Fruit fly (Drosophila melanogaster) whole organism, adult: ENCODE results near the gene PDCD-5.

ENCODE experiments used
- CG11617 ChIP-seq: fragments of 200-800 bp; sonication (Bioruptor generic); optimal IDR thresholded peaks from 2 replicates; lab custom pipeline; 2017; ENCODE audit warnings: mild to moderate bottlenecking, missing biosample characterization, missing genetic modification reagents, missing genetic modification characterization
- CG12768 ChIP-seq: fragments of 200-800 bp; sonication (Bioruptor generic); optimal IDR thresholded peaks from 2 replicates; lab custom pipeline; 2017; ENCODE audit warnings: missing biosample characterization, missing genetic modification characterization, mild to moderate bottlenecking, moderate library complexity, missing genetic modification reagents
- CG14711 ChIP-seq: fragments of 200-800 bp; sonication (Bioruptor generic); optimal IDR thresholded peaks from 2 replicates; lab custom pipeline; 2018; ENCODE audit warnings: missing biosample characterization, mild to moderate bottlenecking, missing genetic modification characterization, moderate library complexity
- CG33017 ChIP-seq: fragments of 200-800 bp; sonication (Bioruptor generic); optimal IDR thresholded peaks from 2 replicates; lab custom pipeline; 2018; ENCODE audit warnings: missing biosample characterization, mild to moderate bottlenecking, missing genetic modification characterization, moderate library complexity
- CG5204 ChIP-seq: fragments of 200-800 bp; sonication (Bioruptor generic); optimal IDR thresholded peaks from 2 replicates; lab custom pipeline; 2016; ENCODE audit warnings: missing biosample characterization, missing genetic modification characterization
- Hr96 ChIP-seq: fragments of 200-800 bp; sonication (Bioruptor generic); optimal IDR thresholded peaks from 2 replicates; lab custom pipeline; 2016; ENCODE audit warnings: missing biosample characterization, missing genetic modification characterization
- cic ChIP-seq: fragments of 200-800 bp; sonication (Bioruptor generic); optimal IDR thresholded peaks from 2 replicates; lab custom pipeline; 2017; ENCODE audit warnings: missing biosample characterization, mild to moderate bottlenecking, missing genetic modification characterization, moderate library complexity
- kay ChIP-seq: fragments of 200-800 bp; sonication (Bioruptor generic); peaks from one replicate; lab custom pipeline; 2016; ENCODE audit warnings: missing biosample characterization, missing genetic modification characterization, borderline replicate concordance
- pad ChIP-seq: fragments of 200-800 bp; sonication (Bioruptor generic); optimal IDR thresholded peaks from 3 replicates; lab custom pipeline; 2017; ENCODE audit warnings: missing biosample characterization, missing genetic modification characterization, mild to moderate bottlenecking, moderate library complexity, missing genetic modification reagents
- tj ChIP-seq: fragments of 200-800 bp; sonication (Bioruptor generic); optimal IDR thresholded peaks from 3 replicates; lab custom pipeline; 2017; ENCODE audit warnings: missing biosample characterization, mild to moderate bottlenecking, missing genetic modification characterization, moderate library complexity

DNA sequence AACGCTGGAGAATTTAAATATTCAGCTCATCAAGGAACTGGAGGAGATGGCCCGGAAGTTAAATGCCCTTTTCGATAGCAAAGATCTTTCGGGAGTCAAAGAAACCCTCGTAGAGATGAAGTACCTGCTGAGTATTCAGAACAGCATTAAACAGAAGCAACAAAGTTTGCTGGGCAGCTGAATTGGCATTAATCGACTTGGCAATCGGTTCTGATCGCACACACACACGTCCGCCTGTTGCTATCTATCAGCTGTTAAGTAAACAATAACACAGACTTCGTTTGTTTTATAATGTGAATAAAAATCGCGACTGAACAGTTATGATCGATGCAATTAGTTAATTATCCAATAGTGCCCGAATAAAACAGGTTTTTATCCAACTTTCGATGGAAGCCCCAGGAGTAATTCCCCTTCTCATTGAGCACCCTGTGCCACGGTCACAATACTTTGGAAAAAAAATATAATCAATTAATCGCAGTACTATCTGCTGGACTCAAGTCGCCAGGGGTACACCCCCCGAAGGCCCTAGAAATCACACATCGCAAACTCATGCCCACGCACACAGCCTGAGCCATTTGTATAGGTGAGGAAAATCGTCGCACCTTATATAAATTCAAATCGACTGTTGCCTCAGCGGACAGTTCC, 2.1 kb upstream of the PDCD-5 start:
- TF ChIP-seq CG33017 (tag; lab: Kevin White, UChicago) = peak; percentile 28
- TF ChIP-seq CG11617 (GFP tag; lab: Kevin White, UChicago) = peak; percentile 61
- peak; percentile 79 for TF ChIP-seq tj (GFP tag; lab: Kevin White, UChicago)
- TF ChIP-seq kay (GFP tag; lab: Kevin White, UChicago) = peak; percentile 89
- TF ChIP-seq cic (GFP tag; lab: Kevin White, UChicago) = peak; percentile 65
- no peak for TF ChIP-seq CG5204
- TF ChIP-seq CG14711 (tag; lab: Kevin White, UChicago) = peak; percentile 23
- peak; percentile 70 for TF ChIP-seq CG12768
- TF ChIP-seq pad (GFP tag; lab: Kevin White, UChicago) = no peak
- no peak for TF ChIP-seq Hr96
